Worm (Caenorhabditis elegans) whole organism, dauer: Measurements from ENCODE around the gene Y81G3A.4.
"Not testable (repeated sequence)": the region's sequence is repeated elsewhere in the genome, so short reads cannot be mapped to it uniquely, and the experiment has no call there.

ENCODE experiments used
- unc-62 ChIP-seq: sonication (generic microtip); optimal IDR thresholded peaks from 2 replicates; lab custom pipeline; 2017; ENCODE audit warnings: missing biosample characterization, missing genetic modification reagents, missing genetic modification characterization

Gene Y81G3A.4

DNA sequence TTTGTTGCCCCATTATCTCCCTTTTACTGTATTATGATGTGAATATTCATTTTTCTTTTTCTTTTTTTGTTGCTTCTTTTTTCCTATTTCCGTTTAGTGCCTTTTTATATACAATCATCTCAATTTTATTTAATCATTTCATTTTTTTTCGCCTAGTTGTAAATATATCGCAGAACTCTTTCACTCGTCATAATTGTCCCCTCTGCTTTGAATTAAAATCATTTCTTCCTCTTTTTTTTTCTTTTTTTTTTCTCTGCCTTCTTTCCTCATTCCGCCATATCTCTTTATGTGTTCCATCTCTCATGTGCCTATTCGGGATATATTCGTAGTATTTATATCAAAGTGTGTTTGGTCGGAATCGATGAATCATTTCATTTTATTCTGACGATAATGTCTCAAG lies at the start of gene Y81G3A.4:
Y81G3A.4 (plus strand) TSS at position 301 of the 400 bp plus-strand sequence.
- TF ChIP-seq unc-62 = no peak

DNA sequence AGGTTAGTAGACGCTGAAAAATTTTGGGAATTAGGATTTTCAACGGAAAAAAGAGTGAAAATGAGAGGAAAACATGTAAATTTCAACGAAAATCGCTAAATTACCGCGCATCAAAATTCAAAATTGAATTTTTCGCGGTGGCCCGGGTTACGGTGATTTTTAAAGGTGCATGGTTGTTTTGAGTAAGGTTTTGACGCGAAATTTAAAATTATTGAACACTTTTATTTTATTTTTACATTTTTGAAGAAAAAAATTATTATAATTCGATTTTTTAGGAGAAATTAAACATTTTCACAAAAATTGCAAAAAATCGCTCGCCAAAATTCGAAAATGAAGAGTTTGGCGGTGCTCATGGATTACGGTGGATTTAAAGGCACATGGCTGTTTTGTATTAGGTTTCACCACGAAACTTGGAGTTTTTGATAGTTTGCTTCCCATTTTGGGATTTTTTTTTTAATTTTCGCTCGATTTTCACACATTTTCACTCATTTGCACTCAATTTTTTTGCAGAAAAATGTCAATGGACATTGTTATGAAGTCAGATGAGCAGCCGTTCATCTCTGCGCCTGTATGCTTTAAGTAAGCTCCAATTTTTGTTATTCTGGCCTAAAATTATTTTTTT lies 47.7 kb upstream of the Y81G3A.4 start, which contains the start of gene puf-6:
puf-6 (minus strand) TSS at position 13 of the 622 bp plus-strand sequence.
- TF ChIP-seq unc-62 = not testable (repeated sequence)

DNA sequence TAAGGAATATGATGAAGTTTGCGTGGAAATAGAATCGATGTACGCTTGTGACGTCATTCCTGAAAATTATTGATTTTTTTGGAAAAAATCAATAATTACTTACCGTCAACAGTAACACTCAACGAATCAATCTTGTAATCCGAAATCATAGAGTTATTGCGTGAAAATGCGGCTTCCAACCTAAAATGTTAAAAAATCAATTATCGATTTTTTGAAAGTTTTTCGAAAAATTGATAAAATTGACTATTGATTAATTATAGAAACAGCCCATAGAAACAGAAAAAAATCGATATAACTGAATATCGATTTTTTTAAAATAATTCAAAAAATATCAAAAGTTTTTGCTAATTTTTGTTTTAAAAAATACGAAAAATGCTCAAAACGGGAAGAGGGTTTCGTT lies 44.1 kb upstream of the Y81G3A.4 start, which contains the start of gene F42G4.7:
F42G4.7 (minus strand) TSS at position 185 of the 400 bp plus-strand sequence.
- not testable (repeated sequence) for TF ChIP-seq unc-62

DNA sequence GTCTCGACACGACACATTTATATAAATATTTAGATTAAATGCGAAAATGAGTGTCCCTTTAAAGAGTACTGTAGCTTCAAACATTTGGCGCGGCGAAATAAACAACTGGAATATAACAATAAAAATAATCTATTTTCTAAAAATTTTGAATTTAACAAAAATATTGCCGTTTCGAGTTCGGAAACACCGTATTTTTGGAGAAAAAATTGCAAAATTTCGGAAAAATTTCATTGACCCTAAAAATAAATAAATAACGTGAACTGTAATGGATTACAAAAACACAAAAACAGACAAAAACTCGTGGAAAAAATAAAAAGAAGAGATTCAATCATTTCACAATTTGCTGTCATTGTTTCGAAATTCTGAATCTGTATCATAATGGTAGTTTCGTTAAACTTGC lies 43.6 kb upstream of the Y81G3A.4 start, which contains the start of gene F42G4.2:
F42G4.2 (plus strand) TSS at position 301 of the 400 bp plus-strand sequence.
- TF ChIP-seq unc-62 = not testable (repeated sequence)

DNA sequence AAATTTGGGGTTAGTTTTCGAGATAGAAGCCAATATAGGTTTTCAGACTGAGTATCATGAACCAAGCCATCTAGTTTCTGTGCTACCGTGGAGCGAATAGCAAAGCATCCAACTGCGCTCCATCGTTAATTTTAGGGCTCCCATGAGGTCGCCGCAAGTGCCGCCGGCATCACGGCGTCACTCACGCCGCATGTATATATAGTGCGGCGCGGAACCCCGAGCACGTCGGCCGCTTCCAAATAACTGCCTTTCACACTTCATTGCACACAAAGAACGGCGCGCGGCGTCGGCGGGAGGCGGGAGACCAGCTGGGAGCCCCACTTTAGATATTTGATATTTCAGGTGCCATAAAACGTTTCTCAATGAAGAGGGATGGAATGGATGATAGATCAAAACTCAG lies 41.2 kb upstream of the Y81G3A.4 start:
- no peak for TF ChIP-seq unc-62

DNA sequence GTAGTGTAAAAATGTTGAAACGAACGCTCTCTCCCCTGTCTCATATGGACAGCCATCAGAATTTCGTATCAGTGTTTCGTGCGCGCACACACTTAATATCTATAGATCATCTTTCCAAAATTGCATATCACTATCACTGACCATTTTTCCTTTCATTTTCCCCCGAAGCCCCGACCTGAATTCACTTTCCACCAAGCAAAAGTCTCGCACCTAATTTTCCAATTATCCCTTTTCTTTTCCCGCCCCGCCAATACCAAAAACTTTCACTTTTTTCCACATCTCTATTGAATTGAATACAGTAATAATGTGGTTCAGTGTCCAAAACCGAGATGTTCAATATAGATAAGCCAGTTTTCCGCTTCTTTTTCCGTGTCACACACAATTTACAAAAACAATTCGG lies 37.8 kb upstream of the Y81G3A.4 start:
- TF ChIP-seq unc-62 = no peak

DNA sequence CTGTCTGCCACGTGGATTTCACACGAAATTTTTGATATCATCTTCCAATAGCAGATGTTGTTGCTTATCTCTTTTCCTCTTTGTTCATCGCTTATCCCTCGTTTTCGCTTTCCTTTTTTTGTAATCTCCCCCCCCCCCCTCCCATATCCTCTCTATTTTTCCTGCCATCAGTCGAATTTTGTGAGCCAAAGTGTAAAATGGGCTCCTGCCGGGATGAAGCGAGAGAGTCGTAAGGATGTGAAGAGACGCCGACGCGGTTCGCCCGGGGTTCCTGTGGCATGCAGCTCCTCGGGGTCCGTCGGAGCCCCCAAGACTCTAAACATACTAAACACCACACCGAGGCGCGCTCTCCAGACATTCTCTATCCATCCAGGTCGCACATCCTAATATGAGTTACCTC lies 34.6 kb upstream of the Y81G3A.4 start, which contains the start of gene zyx-1:
zyx-1 (plus strand) TSS at position 331 of the 400 bp plus-strand sequence.
- TF ChIP-seq unc-62 = no peak

DNA sequence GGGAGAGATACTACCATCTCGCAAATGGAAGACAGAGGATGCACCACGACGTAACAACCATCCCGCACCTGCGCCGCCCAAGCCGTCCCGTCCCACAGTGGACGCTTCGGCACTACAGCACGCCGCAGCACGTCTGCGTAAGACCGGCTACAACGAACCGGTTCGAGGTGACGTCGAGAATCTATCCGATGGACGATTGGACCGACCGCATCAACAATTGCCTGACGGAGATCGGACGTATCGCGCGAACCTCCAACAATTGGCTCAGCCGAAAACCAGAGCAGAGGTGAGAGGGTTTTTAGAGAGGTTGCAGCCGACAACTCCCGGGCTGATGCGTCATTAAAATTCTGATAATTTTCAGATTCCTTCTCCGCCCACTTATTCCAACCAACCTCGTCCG lies 32.0 kb upstream of the Y81G3A.4 start:
- TF ChIP-seq unc-62 = no peak

DNA sequence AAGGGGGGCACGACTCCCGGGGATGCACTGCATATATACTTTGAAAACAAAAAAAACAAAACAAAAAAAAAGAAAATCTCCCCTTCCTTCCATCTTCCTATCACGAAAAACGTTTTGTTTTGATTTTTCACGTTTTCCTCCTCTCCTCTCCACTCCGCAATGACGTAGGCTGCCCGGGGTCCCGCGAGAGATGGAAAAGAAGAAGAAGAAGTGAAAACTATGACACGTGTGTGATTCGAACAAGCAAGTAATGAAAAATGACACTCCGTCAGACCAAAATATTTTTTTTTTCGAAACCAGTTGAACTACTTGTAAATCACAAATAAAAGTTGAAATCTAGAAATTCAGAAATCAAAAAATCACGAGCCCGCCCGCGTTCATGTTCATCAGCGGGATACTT lies 26.0 kb upstream of the Y81G3A.4 start:
- TF ChIP-seq unc-62 = no peak

DNA sequence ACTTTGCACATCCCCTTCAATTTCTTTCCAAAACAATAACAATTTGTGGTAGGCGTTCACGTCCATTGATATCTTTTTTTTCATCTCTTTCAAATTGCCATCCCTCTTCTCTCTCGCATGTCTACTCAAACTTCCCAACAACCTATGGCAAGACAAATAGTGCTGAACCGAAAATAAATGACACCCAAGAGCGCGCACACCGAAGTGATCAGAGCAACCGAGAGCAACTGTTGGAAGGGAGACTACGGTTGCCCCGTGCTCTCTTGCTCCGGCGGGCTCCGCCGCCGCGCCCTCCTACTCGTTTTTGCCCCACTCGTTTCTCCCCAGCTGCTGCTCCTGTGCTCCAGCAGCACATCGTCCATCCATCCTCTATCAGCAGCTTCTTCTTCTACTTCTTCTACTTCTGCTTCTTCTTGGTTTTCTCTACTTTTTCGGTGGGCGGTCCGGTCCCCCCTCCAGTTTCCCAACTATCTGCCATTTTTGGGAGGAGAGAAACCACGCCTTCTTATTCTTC lies 24.4 kb upstream of the Y81G3A.4 start:
- TF ChIP-seq unc-62 = no peak

DNA sequence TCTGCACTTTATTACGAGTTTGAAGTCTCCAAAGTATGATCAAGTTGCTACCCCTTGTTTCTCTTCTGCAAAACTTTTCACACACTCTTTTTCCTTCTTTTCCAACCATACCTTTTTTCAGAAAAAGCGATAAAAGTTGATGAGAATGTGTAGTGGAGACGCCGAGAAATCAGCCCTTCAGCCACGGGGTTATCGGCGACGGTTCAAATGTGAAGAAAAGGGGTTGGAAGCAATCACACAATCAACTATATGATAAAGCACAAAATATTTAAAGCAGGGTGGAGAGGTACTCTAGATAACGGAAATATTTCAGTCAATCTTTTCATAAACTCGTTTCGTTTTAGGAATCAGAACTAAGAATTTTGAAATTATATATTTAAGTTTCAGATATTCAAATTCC lies 18.1 kb upstream of the Y81G3A.4 start, which contains the start of gene F42G4.5:
F42G4.5 (plus strand) TSS at position 379 of the 400 bp plus-strand sequence.
- TF ChIP-seq unc-62 = no peak

DNA sequence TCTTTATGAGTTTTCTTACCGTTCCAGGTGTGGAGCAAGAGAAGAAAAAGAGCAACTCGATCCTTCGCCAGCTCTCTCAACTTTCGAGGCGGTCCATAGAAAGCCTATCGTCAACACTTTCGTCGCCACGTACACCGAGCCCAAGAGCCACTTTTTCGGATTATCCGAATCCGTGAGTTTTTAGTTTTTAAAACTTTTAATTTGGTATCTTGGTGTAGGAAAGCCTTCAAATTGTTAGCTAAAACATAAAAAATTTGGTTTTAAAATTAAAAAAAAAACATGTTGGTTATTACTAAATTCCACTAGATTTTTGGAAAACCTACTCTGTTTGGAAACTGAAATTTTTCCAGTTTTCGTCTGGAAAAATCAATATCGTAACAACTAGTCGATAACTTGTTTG lies 17.5 kb upstream of the Y81G3A.4 start:
- no peak for TF ChIP-seq unc-62

DNA sequence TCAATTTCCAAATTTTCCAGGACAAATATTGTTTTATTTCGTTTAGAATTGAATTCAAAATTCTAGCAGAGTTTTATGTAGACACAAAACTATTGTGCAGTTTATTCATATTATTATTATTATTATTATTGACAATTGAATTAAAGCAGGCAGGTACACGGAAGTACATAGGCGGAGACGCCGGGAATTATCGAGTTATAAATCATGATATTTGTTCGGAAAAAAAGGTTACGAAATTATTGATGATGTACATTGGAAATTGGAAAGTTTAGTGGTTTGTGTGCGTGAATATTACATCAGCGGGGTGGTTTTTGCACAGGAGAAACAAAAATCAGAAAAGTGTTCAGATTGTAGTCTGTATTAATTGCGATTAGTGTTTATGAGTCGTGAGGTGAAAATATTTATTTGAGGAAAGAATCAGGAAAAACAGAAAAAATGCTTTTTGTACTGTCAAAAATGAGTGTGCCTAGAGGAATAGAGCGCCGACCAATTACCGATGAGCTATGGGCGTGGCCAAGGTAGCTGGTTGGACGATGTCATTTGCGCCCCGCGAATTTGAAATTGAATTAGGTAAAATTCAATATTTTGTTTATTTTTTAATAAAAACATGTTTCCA lies 14.8 kb upstream of the Y81G3A.4 start:
- TF ChIP-seq unc-62 = no peak

DNA sequence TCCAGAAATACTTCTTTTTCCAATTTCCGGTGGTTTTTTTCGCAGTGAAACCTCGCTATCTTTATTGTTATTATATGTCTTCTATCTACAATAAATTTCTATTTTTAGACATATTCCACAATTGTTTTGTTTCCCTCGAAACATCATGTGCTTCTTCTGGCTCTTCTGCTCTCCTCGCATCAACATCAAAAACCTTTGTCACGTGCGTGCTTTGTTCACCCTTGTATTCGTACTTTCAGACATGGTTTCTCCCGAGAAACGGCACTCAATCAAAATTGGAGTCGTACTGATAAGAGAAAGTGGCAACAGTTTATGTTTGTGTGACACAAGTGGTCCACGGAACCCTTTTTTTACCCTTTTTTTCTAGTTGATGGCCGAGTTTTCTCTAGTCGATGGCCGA lies 13.5 kb upstream of the Y81G3A.4 start:
- no peak for TF ChIP-seq unc-62

DNA sequence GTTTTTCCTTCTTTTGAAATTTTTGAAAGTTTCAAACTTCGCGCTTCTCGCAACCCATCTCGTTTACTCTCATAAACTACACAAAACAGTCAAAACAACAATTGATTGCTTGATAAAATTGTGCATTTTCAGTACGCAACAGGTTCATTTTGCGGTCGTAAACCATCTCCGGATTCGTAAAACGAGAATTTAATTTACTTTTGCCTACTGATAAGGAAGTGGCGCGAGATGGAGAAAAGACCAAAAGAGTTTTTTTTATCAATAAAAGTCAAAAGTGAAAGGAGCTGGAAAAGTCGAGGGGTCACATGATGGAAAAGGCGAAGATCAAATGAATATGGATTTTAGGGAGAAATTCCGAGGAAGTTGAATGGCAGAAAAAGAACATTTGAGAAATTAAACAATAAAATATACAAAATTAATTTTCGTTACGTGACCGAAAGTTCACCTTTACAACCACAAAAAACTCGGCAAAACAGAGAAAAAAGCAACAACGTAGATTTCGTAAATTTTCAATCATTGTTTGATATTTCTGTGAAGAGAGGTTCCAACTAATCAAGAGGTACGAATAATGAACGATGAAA lies 12.3 kb upstream of the Y81G3A.4 start, which contains the start of gene F42G4.6:
F42G4.6 (plus strand) TSS at position 531 of the 581 bp plus-strand sequence.
- no peak for TF ChIP-seq unc-62

DNA sequence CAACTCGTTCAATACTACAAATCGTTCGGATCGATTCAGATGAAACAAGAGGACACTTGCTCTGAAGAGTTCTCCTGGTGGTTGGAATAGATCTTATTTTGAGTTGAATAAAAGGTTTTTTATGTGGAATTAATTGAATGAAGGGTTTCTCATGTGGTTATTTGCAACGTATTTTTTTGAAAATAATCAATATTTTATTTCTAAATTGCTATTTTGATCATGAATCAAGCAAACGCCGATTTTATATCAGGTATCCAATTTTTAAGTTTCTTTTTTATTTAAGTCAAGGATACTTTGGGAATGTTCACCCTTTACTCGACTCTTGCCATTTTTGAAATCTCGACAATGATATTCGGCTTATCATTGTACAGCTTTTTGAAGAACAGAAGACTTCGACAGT lies 10.6 kb upstream of the Y81G3A.4 start, which contains the start of gene Y81G3A.2:
Y81G3A.2 (plus strand) TSS at position 301 of the 400 bp plus-strand sequence.
- not testable (repeated sequence) for TF ChIP-seq unc-62

DNA sequence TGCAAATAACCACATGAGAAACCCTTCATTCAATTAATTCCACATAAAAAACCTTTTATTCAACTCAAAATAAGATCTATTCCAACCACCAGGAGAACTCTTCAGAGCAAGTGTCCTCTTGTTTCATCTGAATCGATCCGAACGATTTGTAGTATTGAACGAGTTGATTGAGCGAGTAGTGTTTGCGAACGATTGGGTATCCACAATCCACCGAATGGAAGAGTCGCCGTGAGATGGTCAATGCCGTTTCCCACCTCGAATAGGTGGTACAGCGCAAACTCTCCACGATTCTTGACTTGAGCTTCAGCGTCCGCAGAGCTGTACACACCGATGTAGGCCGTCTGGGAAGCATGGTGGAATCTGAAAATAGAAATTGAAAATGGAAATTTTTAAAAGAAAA lies 8.8 kb upstream of the Y81G3A.4 start, which contains the start of gene Y81G3A.6:
Y81G3A.6 (minus strand) TSS at position 101 of the 400 bp plus-strand sequence.
- TF ChIP-seq unc-62 = not testable (repeated sequence)
